Worm (Caenorhabditis elegans) whole organism, L4/young adult: ENCODE data around the gene fbxb-112.
"Not testable (repeated sequence)": the region's sequence is repeated elsewhere in the genome, so short reads cannot be mapped to it uniquely, and the experiment has no call there.

Source experiments
- W03F9.2 ChIP-seq: fragments of 150-350 bp; optimal IDR thresholded peaks from 2 replicates; lab custom pipeline; 2014; ENCODE audit warnings: missing biosample characterization, missing genetic modification characterization
- dao-5 ChIP-seq: sonication (generic microtip); optimal IDR thresholded peaks from 2 replicates; lab custom pipeline; 2016; ENCODE audit warnings: missing genotype, missing genetic modification characterization, moderate library complexity, missing compliant biosample characterization
- him-1 ChIP-seq: sonication (generic microtip); optimal IDR thresholded peaks from 2 replicates; lab custom pipeline; 2016; ENCODE audit warnings: missing genotype, missing genetic modification reagents, missing genetic modification characterization, missing compliant biosample characterization

Gene fbxb-112

ce11 chrII:3460048-3460447, 30.8 kb upstream of the fbxb-112 start, which contains the start of gene C16C8.7:
TSS of gene C16C8.7 (minus strand) at chrII:3460148.
- no peak for TF ChIP-seq dao-5
- no peak for TF ChIP-seq W03F9.2 (tag; lab: Kevin White, UChicago)
- no peak for TF ChIP-seq him-1 (tag; lab: Kevin White, UChicago)

- TF ChIP-seq W03F9.2 (tag; lab: Kevin White, UChicago) (no peak), him-1 (tag; lab: Kevin White, UChicago) (no peak), dao-5 (no peak)
Observed at ce11 chrII:3461586-3461985, 29.3 kb upstream of the fbxb-112 start, which contains the start of gene C16C8.8. TSS of gene C16C8.8 (minus strand) at chrII:3461686.

- no peak for TF ChIP-seq dao-5
- TF ChIP-seq him-1 (tag; lab: Kevin White, UChicago), result no peak
- TF ChIP-seq W03F9.2 (tag; lab: Kevin White, UChicago), result no peak
Observed at ce11 chrII:3463097-3463496, 27.8 kb upstream of the fbxb-112 start, which contains the start of gene C16C8.9. TSS of gene C16C8.9 (minus strand) at chrII:3463197.

ce11 chrII:3464580-3464979, 26.3 kb upstream of the fbxb-112 start, which contains the start of gene C16C8.10:
TSS of gene C16C8.10 (minus strand) at chrII:3464680.
- TF ChIP-seq W03F9.2 (tag; lab: Kevin White, UChicago); him-1 (tag; lab: Kevin White, UChicago); dao-5: not testable (repeated sequence)

ce11 chrII:3470549-3470948, 20.3 kb upstream of the fbxb-112 start, which contains the start of gene Y49F6B.20:
TSS of gene Y49F6B.20 (minus strand) at chrII:3470649.
- TF ChIP-seq him-1 (tag; lab: Kevin White, UChicago) (no peak), W03F9.2 (tag; lab: Kevin White, UChicago) (no peak), dao-5 (no peak)

- TF ChIP-seq W03F9.2 (tag; lab: Kevin White, UChicago) (no peak), him-1 (tag; lab: Kevin White, UChicago) (no peak), dao-5 (no peak)
Observed at ce11 chrII:3471603-3472002, 19.3 kb upstream of the fbxb-112 start, which contains the start of gene Y49F6B.13. TSS of gene Y49F6B.13 (minus strand) at chrII:3471703.

- TF ChIP-seq him-1 (tag; lab: Kevin White, UChicago), result no peak
- no peak for TF ChIP-seq dao-5
- TF ChIP-seq W03F9.2 (tag; lab: Kevin White, UChicago), result no peak
Observed at ce11 chrII:3472316-3472715, 18.6 kb upstream of the fbxb-112 start, which contains the start of gene Y49F6B.12. TSS of gene Y49F6B.12 (minus strand) at chrII:3472416.

ce11 chrII:3472817-3473216, 18.1 kb upstream of the fbxb-112 start, which contains the start of gene Y49F6B.6:
TSS of gene Y49F6B.6 (plus strand) at chrII:3473117.
- TF ChIP-seq dao-5 (no peak), him-1 (tag; lab: Kevin White, UChicago) (no peak), W03F9.2 (tag; lab: Kevin White, UChicago) (no peak)

- TF ChIP-seq dao-5, result no peak
- TF ChIP-seq W03F9.2 (tag; lab: Kevin White, UChicago), result no peak
- TF ChIP-seq him-1 (tag; lab: Kevin White, UChicago), result no peak
Observed at ce11 chrII:3473744-3474143, 17.2 kb upstream of the fbxb-112 start, which contains the start of gene sdz-32. TSS of gene sdz-32 (plus strand) at chrII:3474044.

ce11 chrII:3476536-3476935, 14.4 kb upstream of the fbxb-112 start:
- TF ChIP-seq him-1 (tag; lab: Kevin White, UChicago) (no peak), W03F9.2 (tag; lab: Kevin White, UChicago) (no peak)

ce11 chrII:3477171-3477570, 13.7 kb upstream of the fbxb-112 start, which contains the start of gene fbxb-104:
TSS of gene fbxb-104 (minus strand) at chrII:3477271.
- no peak for TF ChIP-seq dao-5
- no peak for TF ChIP-seq W03F9.2 (tag; lab: Kevin White, UChicago)
- no peak for TF ChIP-seq him-1 (tag; lab: Kevin White, UChicago)

ce11 chrII:3481584-3481983, 9.3 kb upstream of the fbxb-112 start, which contains the start of gene Y49F6B.8:
TSS of gene Y49F6B.8 (minus strand) at chrII:3481684.
- TF ChIP-seq dao-5, result no peak
- no peak for TF ChIP-seq him-1 (tag; lab: Kevin White, UChicago)
- no peak for TF ChIP-seq W03F9.2 (tag; lab: Kevin White, UChicago)

ce11 chrII:3482231-3482630, 8.7 kb upstream of the fbxb-112 start, which contains the start of gene smu-2:
TSS of gene smu-2 (plus strand) at chrII:3482408.
- TF ChIP-seq dao-5, result no peak
- no peak for TF ChIP-seq W03F9.2 (tag; lab: Kevin White, UChicago)
- TF ChIP-seq him-1 (tag; lab: Kevin White, UChicago), result no peak

ce11 chrII:3499386-3499785, 8.5 kb downstream of the fbxb-112 start, which contains the start of gene Y49F6B.9:
TSS of gene Y49F6B.9 (minus strand) at chrII:3499387.
- no peak for TF ChIP-seq W03F9.2 (tag; lab: Kevin White, UChicago)
